Worm (Caenorhabditis elegans) whole organism, mixed stage, embryonic: ENCODE results near the gene ZC404.2.

Source experiments
- M03D4.4 ChIP-seq: sonication (generic microtip); optimal IDR thresholded peaks from 2 replicates; lab custom pipeline; 2017; ENCODE audit warnings: mild to moderate bottlenecking, missing genetic modification characterization, missing compliant biosample characterization
- ceh-39 ChIP-seq: fragments of 150-350 bp; optimal IDR thresholded peaks from 2 replicates; lab custom pipeline; 2014; ENCODE audit warnings: missing biosample characterization, missing genetic modification characterization
- ceh-83 ChIP-seq: fragments of 200-800 bp; sonication (Bioruptor generic); optimal IDR thresholded peaks from 2 replicates; lab custom pipeline; 2018; ENCODE audit warnings: mild to moderate bottlenecking, missing genetic modification characterization, missing compliant biosample characterization
- elt-3 ChIP-seq: fragments of 150-350 bp; optimal IDR thresholded peaks from 2 replicates; lab custom pipeline; 2014; ENCODE audit warnings: missing biosample characterization, missing genetic modification characterization
- mls-2 ChIP-seq: sonication (generic microtip); optimal IDR thresholded peaks from 2 replicates; lab custom pipeline; 2016; ENCODE audit warnings: mild to moderate bottlenecking, missing genetic modification characterization, moderate library complexity, missing compliant biosample characterization
- nhr-2 ChIP-seq: fragments of 150-350 bp; optimal IDR thresholded peaks from 2 replicates; lab custom pipeline; 2014; ENCODE audit warnings: missing biosample characterization, missing genetic modification characterization
- nhr-237 ChIP-seq: fragments of 150-350 bp; optimal IDR thresholded peaks from 2 replicates; lab custom pipeline; 2014; ENCODE audit warnings: missing biosample characterization, missing genetic modification characterization
- nhr-28 ChIP-seq: fragments of 150-350 bp; optimal IDR thresholded peaks from 2 replicates; lab custom pipeline; 2014; ENCODE audit warnings: missing biosample characterization, missing genetic modification characterization
- nhr-76 ChIP-seq: sonication (generic microtip); optimal IDR thresholded peaks from 2 replicates; lab custom pipeline; 2017; ENCODE audit warnings: missing biosample characterization, missing genetic modification characterization
- pha-4 ChIP-seq: fragments of 150-350 bp; optimal IDR thresholded peaks from 2 replicates; lab custom pipeline; 2018; ENCODE audit warnings: missing biosample characterization, missing genetic modification reagents, missing genetic modification characterization
- sptf-1 ChIP-seq: sonication (generic microtip); optimal IDR thresholded peaks from 2 replicates; lab custom pipeline; 2017; ENCODE audit warnings: mild to moderate bottlenecking, missing genetic modification characterization, moderate library complexity, missing compliant biosample characterization
- unc-62 ChIP-seq: fragments of 150-350 bp; optimal IDR thresholded peaks from 2 replicates; lab custom pipeline; 2014; ENCODE audit warnings: missing biosample characterization, missing genetic modification reagents, missing genetic modification characterization
- zip-8 ChIP-seq: fragments of 150-350 bp; optimal IDR thresholded peaks from 2 replicates; lab custom pipeline; 2014; ENCODE audit warnings: missing biosample characterization, missing genetic modification characterization

DNA sequence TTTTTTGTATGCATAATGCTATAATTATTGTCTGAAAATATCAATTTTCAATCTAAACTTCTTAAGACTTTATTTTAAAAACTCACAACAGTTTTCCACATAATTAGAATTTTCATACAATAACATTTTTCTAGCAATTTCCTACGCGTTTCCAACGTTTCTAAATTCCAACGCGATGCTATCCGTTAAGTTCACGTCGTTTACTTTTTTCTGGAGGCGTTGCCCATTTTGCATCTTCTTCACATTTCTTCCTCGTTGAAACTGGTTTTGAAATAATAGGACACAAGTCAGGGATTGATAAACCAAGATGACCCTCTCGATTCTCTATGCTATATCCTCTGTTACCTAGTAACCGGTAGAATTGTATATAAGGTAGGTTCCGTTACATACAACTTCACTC, 47.5 kb downstream of the ZC404.2 start, which contains the start of the genes T15B7.14 and col-143:
- TF ChIP-seq nhr-2 (tag; lab: Kevin White, UChicago): no peak
- TF ChIP-seq elt-3 (tag; lab: Kevin White, UChicago): no peak
- no peak for TF ChIP-seq unc-62 (GFP tag; lab: Kevin White, UChicago)
- TF ChIP-seq ceh-39 (tag; lab: Kevin White, UChicago): no peak
- no peak for TF ChIP-seq pha-4 (tag; lab: Kevin White, UChicago)
- TF ChIP-seq nhr-76: no peak
- no peak for TF ChIP-seq sptf-1 (tag; lab: Kevin White, UChicago)
- TF ChIP-seq nhr-28: no peak
- no peak for TF ChIP-seq M03D4.4
- no peak for TF ChIP-seq ceh-83
- no peak for TF ChIP-seq zip-8 (tag; lab: Kevin White, UChicago)
- TF ChIP-seq nhr-237 (tag; lab: Kevin White, UChicago): no peak
- no peak for TF ChIP-seq mls-2 (tag; lab: Kevin White, UChicago)
